Worm (Caenorhabditis elegans): ENCODE results near the gene Y44A6C.2.

Y44A6C.2 gene

DNA sequence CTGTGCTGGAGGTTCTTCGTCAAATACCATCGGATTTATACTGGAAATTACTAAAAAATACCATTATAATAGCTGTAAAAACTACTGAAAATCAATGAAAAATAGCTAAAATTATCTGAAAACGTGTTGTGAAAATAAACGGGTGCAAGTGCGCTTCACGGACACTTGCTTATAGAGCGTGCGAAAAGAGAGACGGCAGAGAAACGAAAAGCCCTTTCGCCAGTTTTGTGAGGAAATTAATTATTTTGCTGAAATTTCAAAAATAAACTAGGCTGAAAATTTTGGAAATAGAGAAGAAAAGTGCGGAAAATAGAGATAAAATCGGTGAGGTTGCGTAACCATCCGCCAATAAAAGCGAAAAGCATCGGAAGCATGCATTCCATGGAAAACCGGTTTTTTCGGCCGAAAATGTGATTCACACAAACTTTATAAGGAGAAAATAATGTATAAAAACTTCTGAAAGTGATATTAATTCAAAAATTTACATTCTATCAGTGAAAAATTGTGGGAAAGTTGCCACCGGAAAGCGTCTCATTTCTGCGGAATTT, 22.3 kb downstream of the Y44A6C.2 start, which contains the start of gene dnj-25 (continued):
- TF ChIP-seq ztf-11 (tag; optimal IDR thresholded peaks at IDR 0.05) (no peak), nhr-28 (tag; optimal IDR thresholded peaks at IDR 0.05) (no peak), nhr-67 (tag; optimal IDR thresholded peaks at IDR 0.05) (no peak), nhr-12 (tag; optimal IDR thresholded peaks at IDR 0.05) (no peak), elt-1 (tag; optimal IDR thresholded peaks at IDR 0.05) (no peak), eor-1 (tag; optimal IDR thresholded peaks at IDR 0.05) (no peak), ama-1 (optimal IDR thresholded peaks at IDR 0.05) (peak; percentile 13), egl-5 (tag; optimal IDR thresholded peaks at IDR 0.05) (no peak), snpc-4 (tag; optimal IDR thresholded peaks at IDR 0.05) (no peak), nhr-237 (tag; optimal IDR thresholded peaks at IDR 0.05) (no peak)

- no peak for TF ChIP-seq aly-2 (tag; optimal IDR thresholded peaks at IDR 0.05)
- TF ChIP-seq nhr-76 (tag; optimal IDR thresholded peaks at IDR 0.05), result no peak
- TF ChIP-seq ceh-28 (tag; optimal IDR thresholded peaks at IDR 0.05), result no peak
- TF ChIP-seq tbx-2 (tag; optimal IDR thresholded peaks at IDR 0.05), result no peak
- no peak for TF ChIP-seq sea-2 (GFP tag; optimal IDR thresholded peaks at IDR 0.05)
- no peak for TF ChIP-seq daf-12 (tag; optimal IDR thresholded peaks at IDR 0.05)
- no peak for TF ChIP-seq lin-15B (tag; optimal IDR thresholded peaks at IDR 0.05)
- no peak for TF ChIP-seq elt-3 (tag; optimal IDR thresholded peaks at IDR 0.05)
- TF ChIP-seq nhr-23 (tag; optimal IDR thresholded peaks at IDR 0.05), result no peak
- TF ChIP-seq ztf-4 (tag; optimal IDR thresholded peaks at IDR 0.05), result no peak
- TF ChIP-seq fos-1 (tag; optimal IDR thresholded peaks at IDR 0.05), result no peak
- TF ChIP-seq elt-1 (tag; optimal IDR thresholded peaks at IDR 0.05), result no peak
- TF ChIP-seq ceh-9 (tag; optimal IDR thresholded peaks at IDR 0.05), result no peak
- TF ChIP-seq mml-1 (tag; optimal IDR thresholded peaks at IDR 0.05), result no peak
These were observed 23.2 kb downstream of the Y44A6C.2 start for ce11 chrV:20745278-20745677.

ce11 chrV:20746805-20747204, 24.8 kb downstream of the Y44A6C.2 start:
- TF ChIP-seq nhr-77 (tag; optimal IDR thresholded peaks at IDR 0.05) (no peak), hmg-11 (tag; optimal IDR thresholded peaks at IDR 0.05) (no peak), snpc-4 (tag; optimal IDR thresholded peaks at IDR 0.05) (no peak), aly-2 (tag; optimal IDR thresholded peaks at IDR 0.05) (no peak), tbx-2 (tag; optimal IDR thresholded peaks at IDR 0.05) (no peak), ztf-4 (tag; optimal IDR thresholded peaks at IDR 0.05) (no peak), nhr-43 (tag; optimal IDR thresholded peaks at IDR 0.05; ENCODE audit: poor library complexity, severe bottlenecking) (no peak), ceh-82 (tag; optimal IDR thresholded peaks at IDR 0.05) (no peak), R02D3.7 (tag; optimal IDR thresholded peaks at IDR 0.05) (no peak), nhr-25 (tag; optimal IDR thresholded peaks at IDR 0.05) (no peak), ama-1 (optimal IDR thresholded peaks at IDR 0.05) (no peak), elt-1 (tag; optimal IDR thresholded peaks at IDR 0.05) (no peak), ceh-28 (tag; optimal IDR thresholded peaks at IDR 0.05) (no peak), skn-1 (tag; optimal IDR thresholded peaks at IDR 0.05) (no peak), fkh-10 (GFP tag; optimal IDR thresholded peaks at IDR 0.05) (no peak), lin-39 (tag; optimal IDR thresholded peaks at IDR 0.05) (no peak)

ce11 chrV:20747964-20748363, 25.9 kb downstream of the Y44A6C.2 start:
- no peak for TF ChIP-seq daf-12 (tag; optimal IDR thresholded peaks at IDR 0.05)
- TF ChIP-seq unc-39 (tag; optimal IDR thresholded peaks at IDR 0.05), result no peak
- TF ChIP-seq sea-2 (GFP tag; optimal IDR thresholded peaks at IDR 0.05), result no peak
- no peak for TF ChIP-seq snpc-4 (tag; optimal IDR thresholded peaks at IDR 0.05)
- no peak for TF ChIP-seq lin-15B (tag; optimal IDR thresholded peaks at IDR 0.05)
- TF ChIP-seq fkh-2 (tag; optimal IDR thresholded peaks at IDR 0.05), result no peak
- TF ChIP-seq mml-1 (tag; optimal IDR thresholded peaks at IDR 0.05), result no peak
- no peak for TF ChIP-seq pha-4 (tag; optimal IDR thresholded peaks at IDR 0.05)
- no peak for TF ChIP-seq ztf-11 (tag; optimal IDR thresholded peaks at IDR 0.05)
- no peak for TF ChIP-seq fos-1 (tag; optimal IDR thresholded peaks at IDR 0.05)
- no peak for TF ChIP-seq lsy-12 (tag; optimal IDR thresholded peaks at IDR 0.05)
- no peak for TF ChIP-seq nhr-67 (tag; optimal IDR thresholded peaks at IDR 0.05)
- no peak for TF ChIP-seq nhr-11 (tag; optimal IDR thresholded peaks at IDR 0.05)
- no peak for TF ChIP-seq lin-39 (tag; optimal IDR thresholded peaks at IDR 0.05)
- no peak for TF ChIP-seq jun-1 (tag; optimal IDR thresholded peaks at IDR 0.05)
- TF ChIP-seq nfya-1 (tag; optimal IDR thresholded peaks at IDR 0.05; ENCODE audit: insufficient read depth), result no peak
- no peak for TF ChIP-seq ceh-28 (tag; optimal IDR thresholded peaks at IDR 0.05)

Data from whole organism, L3 larva.